Worm (Caenorhabditis elegans) whole organism, L1 larva: ENCODE measurements around the gene C03H5.9.

ENCODE experiments used
- C16A3.4 ChIP-seq: fragments of 150-350 bp; optimal IDR thresholded peaks from 2 replicates; lab custom pipeline; 2014; ENCODE audit warnings: missing biosample characterization, missing genetic modification characterization
- C34B4.2 ChIP-seq: sonication (generic microtip); optimal IDR thresholded peaks from 2 replicates; lab custom pipeline; 2017; ENCODE audit warnings: mild to moderate bottlenecking, missing genetic modification characterization, missing compliant biosample characterization
- alr-1 ChIP-seq: fragments of 200-800 bp; sonication (Bioruptor generic); optimal IDR thresholded peaks from 2 replicates; lab custom pipeline; 2018; ENCODE audit warnings: borderline replicate concordance, mild to moderate bottlenecking, missing genetic modification characterization, missing compliant biosample characterization
- ceh-63 ChIP-seq: fragments of 200-800 bp; sonication (Bioruptor generic); optimal IDR thresholded peaks from 2 replicates; lab custom pipeline; 2018; ENCODE audit warnings: mild to moderate bottlenecking, missing genetic modification characterization, missing compliant biosample characterization
- ceh-8 ChIP-seq: fragments of 200-800 bp; sonication (Bioruptor generic); optimal IDR thresholded peaks from 2 replicates; lab custom pipeline; 2018; ENCODE audit warnings: mild to moderate bottlenecking, missing genetic modification characterization, moderate library complexity, missing compliant biosample characterization
- ceh-82 ChIP-seq, 3 experiments: fragments of 150-350 bp in 1 of 3; sonication (generic microtip) in 2 of 3; optimal IDR thresholded peaks; 2 replicates each; lab custom pipeline; 2014 to 2017; ENCODE audit warnings: missing biosample characterization in 3 of 3, missing genetic modification characterization in 3 of 3
- ceh-88 ChIP-seq: fragments of 200-800 bp; sonication (Bioruptor generic); IDR thresholded peaks from 2 replicates; pipeline ENCODE4 v1.3.6; 2022; ENCODE audit warnings: missing genetic modification characterization, missing compliant biosample characterization
- ceh-90 ChIP-seq: sonication (generic microtip); optimal IDR thresholded peaks from 2 replicates; lab custom pipeline; 2016; ENCODE audit warnings: missing genetic modification characterization, missing compliant biosample characterization
- ces-1 ChIP-seq: fragments of 150-350 bp; optimal IDR thresholded peaks from 2 replicates; lab custom pipeline; 2014; ENCODE audit warnings: missing biosample characterization, missing genetic modification reagents, missing genetic modification characterization
- dpl-1 ChIP-seq, 3 experiments: fragments of 150-350 bp in 2 of 3; sonication (generic microtip) in 1 of 3; optimal IDR thresholded peaks; 2 replicates each; lab custom pipeline; 2014 to 2017; ENCODE audit warnings: missing biosample characterization in 3 of 3, missing genetic modification characterization in 3 of 3, missing genetic modification reagents in 3 of 3
- dsc-1 ChIP-seq: sonication (generic microtip); optimal IDR thresholded peaks from 2 replicates; lab custom pipeline; 2016; ENCODE audit warnings: mild to moderate bottlenecking, missing genetic modification characterization, missing compliant biosample characterization
- efl-1 ChIP-seq, 4 experiments: fragments of 150-350 bp; optimal IDR thresholded peaks in 3 of 4; peaks in 1 of 4; 1 replicate in 1 of 4; 2 replicates in 3 of 4; lab custom pipeline; 2014; ENCODE audit warnings: missing biosample characterization in 2 of 4, missing genetic modification characterization in 2 of 4, missing genetic modification reagents in 2 of 4
- egl-13 ChIP-seq: sonication (generic microtip); optimal IDR thresholded peaks from 2 replicates; lab custom pipeline; 2016; ENCODE audit warnings: missing genotype, missing genetic modification reagents, missing genetic modification characterization, missing compliant biosample characterization
- egl-27 ChIP-seq, 2 experiments: fragments of 150-350 bp in 1 of 2; sonication (generic microtip); optimal IDR thresholded peaks; 3 replicates each; lab custom pipeline; 2017 to 2018; ENCODE audit warnings: missing biosample characterization in 2 of 2, missing genetic modification characterization in 2 of 2, missing genetic modification reagents in 2 of 2
- elt-2 ChIP-seq: sonication (generic microtip); optimal IDR thresholded peaks from 2 replicates; lab custom pipeline; 2016; ENCODE audit warnings: missing genetic modification characterization, mild to moderate bottlenecking, inconsistent platforms, missing compliant biosample characterization, missing genetic modification reagents
- fkh-8 ChIP-seq: sonication (generic microtip); optimal IDR thresholded peaks from 2 replicates; lab custom pipeline; 2016; ENCODE audit warnings: mild to moderate bottlenecking, missing genetic modification characterization, missing compliant biosample characterization
- fos-1 ChIP-seq: fragments of 150-350 bp; optimal IDR thresholded peaks from 2 replicates; lab custom pipeline; 2014; ENCODE audit warnings: missing biosample characterization, missing genetic modification characterization
- grh-1 ChIP-seq: fragments of 200-800 bp; sonication (Bioruptor generic); IDR thresholded peaks from 2 replicates; pipeline ENCODE4 v1.3.6; 2022; ENCODE audit warnings: missing genetic modification reagents, missing genetic modification characterization, missing compliant biosample characterization
- hlh-17 ChIP-seq: fragments of 200-800 bp; sonication (Bioruptor generic); optimal IDR thresholded peaks from 2 replicates; lab custom pipeline; 2018; ENCODE audit warnings: missing genetic modification characterization, mild to moderate bottlenecking, missing compliant biosample characterization, moderate library complexity, borderline replicate concordance
- hlh-4 ChIP-seq: sonication (generic microtip); optimal IDR thresholded peaks from 2 replicates; lab custom pipeline; 2016; ENCODE audit warnings: mild to moderate bottlenecking, missing genetic modification characterization, missing compliant biosample characterization
- jun-1 ChIP-seq: fragments of 150-350 bp; optimal IDR thresholded peaks from 2 replicates; lab custom pipeline; 2014; ENCODE audit warnings: missing biosample characterization, missing genetic modification reagents, missing genetic modification characterization
- lin-13 ChIP-seq: fragments of 150-350 bp; optimal IDR thresholded peaks from 2 replicates; lab custom pipeline; 2014; ENCODE audit warnings: missing biosample characterization, missing genetic modification reagents, missing genetic modification characterization
- lin-15B ChIP-seq: fragments of 150-350 bp; sonication (generic microtip); optimal IDR thresholded peaks from 3 replicates; lab custom pipeline; 2014; ENCODE audit warnings: missing biosample characterization, missing genetic modification characterization
- lin-35 ChIP-seq, 2 experiments: fragments of 150-350 bp; optimal IDR thresholded peaks; 2 replicates each; lab custom pipeline; 2014; ENCODE audit warnings: missing biosample characterization in 2 of 2, missing genetic modification characterization in 2 of 2, missing genetic modification reagents in 2 of 2
- lsy-2 ChIP-seq, 2 experiments: fragments of 150-350 bp; optimal IDR thresholded peaks; 2 replicates each; lab custom pipeline; 2014; ENCODE audit warnings: missing biosample characterization in 2 of 2, missing genetic modification characterization in 2 of 2
- mab-9 ChIP-seq: fragments of 200-800 bp; sonication (Bioruptor generic); IDR thresholded peaks from 2 replicates; pipeline ENCODE4 v1.3.6; 2022; ENCODE audit warnings: missing genetic modification reagents, missing genetic modification characterization, missing compliant biosample characterization
- mdl-1 ChIP-seq, 2 experiments: fragments of 150-350 bp; optimal IDR thresholded peaks; 2 replicates each; lab custom pipeline; 2014 to 2017; ENCODE audit warnings: missing biosample characterization in 2 of 2, missing genetic modification characterization in 2 of 2, inconsistent platforms in 1 of 2
- mef-2 ChIP-seq: fragments of 150-350 bp; optimal IDR thresholded peaks from 2 replicates; lab custom pipeline; 2014; ENCODE audit warnings: missing biosample characterization, missing genetic modification characterization
- mep-1 ChIP-seq: fragments of 150-350 bp; optimal IDR thresholded peaks from 2 replicates; lab custom pipeline; 2014; ENCODE audit warnings: missing biosample characterization, missing genetic modification characterization
- nhr-11 ChIP-seq: fragments of 150-350 bp; optimal IDR thresholded peaks from 2 replicates; lab custom pipeline; 2014; ENCODE audit warnings: missing biosample characterization, missing genetic modification characterization
- nhr-237 ChIP-seq: fragments of 150-350 bp; optimal IDR thresholded peaks from 2 replicates; lab custom pipeline; 2014; ENCODE audit warnings: missing biosample characterization, missing genetic modification characterization
- nhr-84 ChIP-seq: sonication (generic microtip); optimal IDR thresholded peaks from 2 replicates; lab custom pipeline; 2017; ENCODE audit warnings: missing biosample characterization, missing genetic modification characterization
- nhr-85 ChIP-seq: sonication (generic microtip); peaks from one replicate; lab custom pipeline; 2016; ENCODE audit warnings: missing genetic modification characterization, inconsistent platforms, missing compliant biosample characterization
- nhr-90 ChIP-seq: sonication (generic microtip); optimal IDR thresholded peaks from 2 replicates; lab custom pipeline; 2016; ENCODE audit warnings: mild to moderate bottlenecking, missing genetic modification characterization, missing compliant biosample characterization; ENCODE audit not compliant: poor library complexity
- pag-3 ChIP-seq: sonication (generic microtip); optimal IDR thresholded peaks from 2 replicates; lab custom pipeline; 2017; ENCODE audit warnings: missing genetic modification characterization, mild to moderate bottlenecking, missing compliant biosample characterization, antibody characterized with exemption, borderline replicate concordance; ENCODE audit not compliant: insufficient read depth
- pqm-1 ChIP-seq: sonication (generic microtip); optimal IDR thresholded peaks from 3 replicates; lab custom pipeline; 2017; ENCODE audit warnings: missing biosample characterization, missing genetic modification characterization
- snpc-4 ChIP-seq: fragments of 150-350 bp; optimal IDR thresholded peaks from 2 replicates; lab custom pipeline; 2014; ENCODE audit warnings: missing biosample characterization, missing genetic modification characterization
- snu-23 ChIP-seq: sonication (generic microtip); optimal IDR thresholded peaks from 2 replicates; lab custom pipeline; 2016; ENCODE audit warnings: missing genetic modification characterization, missing compliant biosample characterization
- sox-4 ChIP-seq: sonication (generic microtip); optimal IDR thresholded peaks from 2 replicates; lab custom pipeline; 2016; ENCODE audit warnings: missing genetic modification characterization, missing compliant biosample characterization
- sptf-1 ChIP-seq: fragments of 150-350 bp; optimal IDR thresholded peaks from 2 replicates; lab custom pipeline; 2014; ENCODE audit warnings: missing biosample characterization, missing genetic modification characterization
- sup-37 ChIP-seq: fragments of 200-800 bp; sonication (Bioruptor generic); optimal IDR thresholded peaks from 2 replicates; lab custom pipeline; 2018; ENCODE audit warnings: mild to moderate bottlenecking, missing genetic modification characterization, missing compliant biosample characterization
- swsn-7 ChIP-seq: sonication (generic microtip); optimal IDR thresholded peaks from 2 replicates; lab custom pipeline; 2016; ENCODE audit warnings: missing genetic modification characterization, missing compliant biosample characterization
- tbx-2 ChIP-seq: sonication (generic microtip); optimal IDR thresholded peaks from 2 replicates; lab custom pipeline; 2016; ENCODE audit warnings: missing genetic modification characterization, missing compliant biosample characterization
- tlp-1 ChIP-seq: fragments of 150-350 bp; optimal IDR thresholded peaks from 2 replicates; lab custom pipeline; 2014; ENCODE audit warnings: missing biosample characterization, missing genetic modification characterization
- unc-30 ChIP-seq: sonication (generic microtip); optimal IDR thresholded peaks from 2 replicates; lab custom pipeline; 2017; ENCODE audit warnings: missing biosample characterization, missing genetic modification characterization
- unc-98 ChIP-seq: fragments of 200-800 bp; sonication (Bioruptor generic); IDR thresholded peaks from 2 replicates; pipeline ENCODE4 v1.3.6; 2022; ENCODE audit warnings: missing genetic modification characterization, missing compliant biosample characterization
- xbp-1 ChIP-seq: sonication (generic microtip); optimal IDR thresholded peaks from 2 replicates; lab custom pipeline; 2016; ENCODE audit warnings: missing genetic modification characterization, missing compliant biosample characterization
- zag-1 ChIP-seq: fragments of 150-350 bp; optimal IDR thresholded peaks from 2 replicates; lab custom pipeline; 2014; ENCODE audit warnings: missing biosample characterization, missing genetic modification characterization
- zip-4 ChIP-seq: fragments of 200-800 bp; sonication (Bioruptor generic); optimal IDR thresholded peaks from 2 replicates; lab custom pipeline; 2018; ENCODE audit warnings: mild to moderate bottlenecking, missing genetic modification characterization, moderate library complexity, missing compliant biosample characterization
- ztf-4 ChIP-seq: fragments of 150-350 bp; optimal IDR thresholded peaks from 2 replicates; lab custom pipeline; 2014; ENCODE audit warnings: missing biosample characterization, missing genetic modification characterization

Gene C03H5.9

DNA sequence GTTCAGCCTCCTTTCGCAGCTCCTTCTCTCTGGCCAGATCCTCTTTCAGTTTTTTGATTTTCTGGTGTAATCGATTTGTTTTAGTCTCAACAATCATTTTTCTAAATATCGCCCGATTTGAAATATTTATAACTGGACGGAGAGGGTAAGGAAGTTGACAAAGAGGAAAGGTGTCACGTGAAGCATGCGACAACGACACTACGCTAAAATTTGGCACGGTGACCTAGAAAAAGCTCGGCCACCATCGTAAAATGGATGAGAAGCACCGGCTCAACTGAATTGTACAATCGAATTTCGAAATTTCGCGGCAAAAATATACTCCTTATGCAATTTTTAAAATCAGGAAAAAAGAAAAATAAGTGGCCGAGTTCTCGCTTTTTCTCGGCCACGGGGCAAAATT is 6.8 kb downstream of the C03H5.9 start, which contains the start of gene C03H5.5:
Gene C03H5.5 (minus strand): TSS at position 101 of the 400 bp plus-strand sequence.
- TF ChIP-seq efl-1 (optimal IDR thresholded peaks at IDR 0.05; lab: Kevin White, UChicago), result no peak
- peak in 1 of 2 experiments; percentile 80 for TF ChIP-seq efl-1 (GFP tag; optimal IDR thresholded peaks at IDR 0.05 in 1 of 2; lab: Kevin White, UChicago)
- no peak for TF ChIP-seq ceh-82 (tag; optimal IDR thresholded peaks at IDR 0.05; lab: Kevin White, UChicago)

DNA sequence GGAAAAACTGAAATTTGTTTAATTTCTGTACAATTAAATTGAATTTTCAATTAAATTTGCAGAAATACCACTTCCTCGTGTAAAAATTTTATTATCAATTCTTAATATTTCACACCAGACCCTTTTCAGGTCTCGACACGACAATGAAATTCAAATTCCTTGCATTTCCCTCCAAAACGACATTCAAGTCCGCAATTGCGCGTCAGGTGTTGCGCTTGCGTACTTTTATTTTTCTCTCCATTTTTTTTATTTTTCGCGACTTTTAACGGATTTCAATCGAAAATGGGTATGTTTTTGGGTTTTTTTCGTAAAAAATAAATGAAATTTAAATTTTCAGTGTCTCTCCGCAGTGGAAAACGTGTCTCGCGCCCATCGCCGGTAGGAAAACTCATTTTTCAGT is 7.5 kb downstream of the C03H5.9 start, which contains the start of gene C03H5.3:
Gene C03H5.3 (plus strand): TSS at position 132 of the 400 bp plus-strand sequence.
- TF ChIP-seq fkh-8 (peak; percentile 23), nhr-90 (tag; lab: Kevin White, UChicago) (peak; percentile 28), ztf-4 (no peak), egl-27 (tag; optimal IDR thresholded peaks at IDR 0.05; lab: Kevin White, UChicago) (no peak), nhr-84 (tag; lab: Kevin White, UChicago) (no peak), nhr-237 (tag; lab: Kevin White, UChicago) (no peak), grh-1 (GFP tag; lab: Robert Waterston, UW) (no peak), ces-1 (GFP tag; lab: Kevin White, UChicago) (no peak), lin-15B (tag; lab: Kevin White, UChicago) (peak; percentile 29), snu-23 (GFP tag; lab: Kevin White, UChicago) (peak; percentile 70), dpl-1 (GFP tag; optimal IDR thresholded peaks at IDR 0.05; lab: Kevin White, UChicago) (peak; percentile 93 to 96 (median 95)), ceh-63 (GFP tag; lab: Kevin White, UChicago) (no peak), unc-30 (no peak), swsn-7 (peak; percentile 60), zag-1 (tag; lab: Kevin White, UChicago) (no peak), ceh-8 (no peak), pqm-1 (tag; lab: Kevin White, UChicago) (no peak), ceh-88 (GFP tag; lab: Robert Waterston, UW) (no peak), snpc-4 (tag; lab: Kevin White, UChicago) (peak; percentile 34), unc-98 (GFP tag; lab: Robert Waterston, UW) (no peak), mab-9 (GFP tag; lab: Robert Waterston, UW) (no peak), nhr-11 (no peak), nhr-85 (tag; lab: Kevin White, UChicago) (peak; percentile 38), tbx-2 (tag; lab: Kevin White, UChicago) (peak; percentile 73), fos-1 (no peak), C34B4.2 (tag; lab: Kevin White, UChicago) (no peak), jun-1 (tag; lab: Kevin White, UChicago) (no peak), efl-1 (optimal IDR thresholded peaks at IDR 0.05; lab: Kevin White, UChicago) (peak; percentile 96 to 99), efl-1 (GFP tag; optimal IDR thresholded peaks at IDR 0.05 in 1 of 2; lab: Kevin White, UChicago) (peak; percentile 96 to 99), ceh-82 (tag; optimal IDR thresholded peaks at IDR 0.05; lab: Kevin White, UChicago) (peak; percentile 40 to 74 (median 65)), elt-2 (no peak), C16A3.4 (tag; lab: Kevin White, UChicago) (peak; percentile 30), tlp-1 (tag; lab: Kevin White, UChicago) (no peak), lin-35 (GFP tag; optimal IDR thresholded peaks at IDR 0.05; lab: Kevin White, UChicago) (peak; percentile 92 to 96), lsy-2 (tag; optimal IDR thresholded peaks at IDR 0.05; lab: Kevin White, UChicago) (peak; percentile 70 to 78), xbp-1 (tag; lab: Kevin White, UChicago) (peak; percentile 62), lin-13 (GFP tag; lab: Kevin White, UChicago) (peak; percentile 24), sox-4 (tag; lab: Kevin White, UChicago) (no peak), sup-37 (GFP tag; lab: Kevin White, UChicago) (no peak), mdl-1 (tag; optimal IDR thresholded peaks at IDR 0.05; lab: Kevin White, UChicago) (peak in 1 of 2 experiments; percentile 8), alr-1 (tag; lab: Kevin White, UChicago) (no peak), pag-3 (no peak), dsc-1 (tag; lab: Kevin White, UChicago) (peak; percentile 46), mef-2 (tag; lab: Kevin White, UChicago) (no peak), hlh-4 (tag; lab: Kevin White, UChicago) (no peak), hlh-17 (GFP tag; lab: Kevin White, UChicago) (no peak), zip-4 (GFP tag; lab: Kevin White, UChicago) (no peak), mep-1 (tag; lab: Kevin White, UChicago) (no peak), sptf-1 (tag; lab: Kevin White, UChicago) (no peak), ceh-90 (tag; lab: Kevin White, UChicago) (no peak), egl-13 (no peak)
